Worm (Caenorhabditis elegans) whole organism, midembryonic: Measurements from ENCODE around the gene str-92.

ENCODE experiments used
- T22C8.4 ChIP-seq: fragments of 200-800 bp; sonication (Bioruptor generic); IDR thresholded peaks from 2 replicates; pipeline ENCODE4 v1.3.6; 2022; ENCODE audit warnings: missing genetic modification characterization, missing compliant biosample characterization
- cog-1 ChIP-seq: sonication (generic microtip); optimal IDR thresholded peaks from 2 replicates; lab custom pipeline; 2016; ENCODE audit warnings: missing genetic modification characterization, missing compliant biosample characterization
- flt-1 ChIP-seq: fragments of 200-800 bp; sonication (Bioruptor generic); IDR thresholded peaks from 2 replicates; pipeline ENCODE4 v1.3.6; 2022; ENCODE audit warnings: missing genetic modification characterization, missing compliant biosample characterization
- klf-2 ChIP-seq: fragments of 200-800 bp; sonication (Bioruptor generic); conservative IDR thresholded peaks from 2 replicates; pipeline ENCODE4 v1.3.6; 2022; ENCODE audit warnings: missing genetic modification reagents, missing genetic modification characterization, missing compliant biosample characterization
- med-1 ChIP-seq: sonication (generic microtip); optimal IDR thresholded peaks from 2 replicates; lab custom pipeline; 2017; ENCODE audit warnings: missing genetic modification characterization, mild to moderate bottlenecking, missing compliant biosample characterization, antibody characterized with exemption, missing genetic modification reagents; ENCODE audit not compliant: insufficient read depth
- ref-1 ChIP-seq: fragments of 200-800 bp; sonication (Bioruptor generic); conservative IDR thresholded peaks from 2 replicates; pipeline ENCODE4 v1.3.6; 2022; ENCODE audit warnings: missing genetic modification reagents, missing genetic modification characterization, missing compliant biosample characterization
- tab-1 ChIP-seq: fragments of 200-800 bp; sonication (Bioruptor generic); IDR thresholded peaks from 2 replicates; pipeline ENCODE4 v1.3.6; 2022; ENCODE audit warnings: missing genetic modification characterization, missing compliant biosample characterization
- ztf-23 ChIP-seq: fragments of 200-800 bp; sonication (Bioruptor generic); IDR thresholded peaks from 2 replicates; pipeline ENCODE4 v1.3.6; 2022; ENCODE audit warnings: missing genetic modification reagents, missing genetic modification characterization, missing compliant biosample characterization
- ztf-29 ChIP-seq: fragments of 200-800 bp; sonication (Bioruptor generic); IDR thresholded peaks from 2 replicates; pipeline ENCODE4 v1.3.6; 2022; ENCODE audit warnings: missing genetic modification reagents, missing genetic modification characterization, missing compliant biosample characterization

DNA sequence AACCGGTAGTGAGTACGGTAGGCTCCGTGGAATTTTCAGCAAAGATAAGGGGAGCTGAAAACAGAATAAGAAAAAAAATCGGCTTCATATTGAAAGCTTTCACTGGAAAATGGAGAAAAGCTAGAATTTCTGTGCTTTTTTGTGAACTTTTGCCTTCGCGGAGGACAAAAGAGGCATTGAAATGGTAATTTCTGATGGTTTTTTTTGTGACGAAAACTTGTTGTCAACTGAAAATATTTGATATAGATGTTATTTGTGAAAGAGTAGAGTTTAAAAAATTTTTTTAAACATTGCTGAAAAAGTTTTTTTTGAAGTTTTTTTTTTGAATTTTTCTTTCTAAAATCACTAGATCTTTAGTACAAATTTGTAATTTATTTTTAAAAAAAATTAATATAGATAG, 10.4 kb upstream of the str-92 start, which contains the start of gene F59A1.18:
- TF ChIP-seq ref-1 (no peak), ztf-23 (GFP tag; lab: Robert Waterston, UW) (no peak), ztf-29 (GFP tag; lab: Robert Waterston, UW) (no peak), flt-1 (no peak), T22C8.4 (GFP tag; lab: Robert Waterston, UW) (no peak), med-1 (no peak), tab-1 (no peak), cog-1 (tag; lab: Kevin White, UChicago) (no peak), klf-2 (GFP tag; lab: Robert Waterston, UW) (no peak)
